Worm (Caenorhabditis elegans) whole organism, early embryonic: ENCODE data around the gene ugt-50.

Source experiments
- aly-1 ChIP-seq: sonication (generic microtip); optimal IDR thresholded peaks from 2 replicates; lab custom pipeline; 2016; ENCODE audit warnings: missing genetic modification characterization, missing compliant biosample characterization
- ama-1 ChIP-seq: fragments of 150-350 bp; optimal IDR thresholded peaks from 2 replicates; lab custom pipeline; 2014
- ceh-36 ChIP-seq: sonication (generic microtip); optimal IDR thresholded peaks from 2 replicates; lab custom pipeline; 2016; ENCODE audit warnings: missing genetic modification characterization, inconsistent platforms, missing compliant biosample characterization
- ets-7 ChIP-seq: sonication (generic microtip); optimal IDR thresholded peaks from 2 replicates; lab custom pipeline; 2016; ENCODE audit warnings: missing genotype, missing genetic modification characterization, missing compliant biosample characterization
- hnd-1 ChIP-seq: sonication (generic microtip); optimal IDR thresholded peaks from 2 replicates; lab custom pipeline; 2016; ENCODE audit warnings: missing genetic modification characterization, missing compliant biosample characterization
- pes-1 ChIP-seq: fragments of 200-800 bp; sonication (Bioruptor generic); IDR thresholded peaks from 2 replicates; pipeline ENCODE4 v1.3.6; 2022; ENCODE audit warnings: missing genetic modification reagents, missing genetic modification characterization, missing compliant biosample characterization
- scrt-1 ChIP-seq: fragments of 200-800 bp; sonication (Bioruptor generic); IDR thresholded peaks from 2 replicates; pipeline ENCODE4 v1.3.6; 2022; ENCODE audit warnings: missing genetic modification characterization, missing compliant biosample characterization
- sea-1 ChIP-seq: fragments of 200-800 bp; sonication (Bioruptor generic); conservative IDR thresholded peaks from 2 replicates; pipeline ENCODE4 v1.3.6; 2022; ENCODE audit warnings: missing genetic modification characterization, missing compliant biosample characterization

DNA sequence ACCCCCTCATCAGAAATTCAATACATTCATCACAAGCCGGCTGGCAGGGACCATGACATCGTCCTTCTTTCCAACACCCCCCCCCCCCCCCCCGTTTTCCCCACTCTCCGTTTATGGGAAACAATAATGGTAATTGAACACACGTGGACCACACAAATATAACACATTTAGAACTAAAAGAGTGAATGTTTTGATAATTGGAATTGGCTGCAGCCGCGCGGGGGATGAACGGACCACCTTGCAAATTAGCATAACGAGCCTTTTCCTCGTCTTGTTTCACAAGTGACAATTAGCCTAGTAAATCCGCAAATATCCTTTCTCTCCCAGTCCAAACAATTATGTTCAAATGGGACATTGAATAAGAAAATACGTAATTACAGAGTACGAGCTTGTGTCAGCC lies 2.7 kb upstream of the ugt-50 start:
- TF ChIP-seq ama-1 = no peak
- TF ChIP-seq pes-1 (GFP tag; lab: Robert Waterston, UW) = no peak
- TF ChIP-seq ceh-36 (tag; lab: Kevin White, UChicago) = peak; percentile 10
- no peak for TF ChIP-seq scrt-1
- TF ChIP-seq sea-1 = no peak
- TF ChIP-seq ets-7 (tag; lab: Kevin White, UChicago) = no peak
- TF ChIP-seq aly-1 (tag; lab: Kevin White, UChicago) = no peak
- TF ChIP-seq hnd-1 (tag; lab: Kevin White, UChicago) = no peak
